Fruit fly (Drosophila melanogaster) whole organism, embryonic: Measurements from ENCODE around the gene LIMK1.

ENCODE experiments used
- CG10267 ChIP-seq: fragments of 200-800 bp; sonication (Bioruptor generic); optimal IDR thresholded peaks from 2 replicates; lab custom pipeline; 2018; ENCODE audit warnings: missing biosample characterization, mild to moderate bottlenecking, missing genetic modification characterization, moderate library complexity
- CG11093 ChIP-seq: fragments of 200-800 bp; sonication (Bioruptor generic); IDR thresholded peaks from 3 replicates; pipeline ENCODE4 v1.3.6; 2022; ENCODE audit warnings: missing biosample characterization, missing genetic modification characterization
- CG4404 ChIP-seq: fragments of 200-800 bp; sonication (Bioruptor generic); IDR thresholded peaks from 2 replicates; pipeline ENCODE4 v1.3.6; 2022; ENCODE audit warnings: missing biosample characterization, missing genetic modification characterization
- E2f1 ChIP-seq: fragments of 200-800 bp; sonication (Bioruptor generic); IDR thresholded peaks from 2 replicates; pipeline ENCODE4 v1.3.6; 2022; ENCODE audit warnings: missing biosample characterization, missing genetic modification characterization
- ftz-f1 ChIP-seq: fragments of 200-800 bp; sonication (Bioruptor generic); optimal IDR thresholded peaks from 2 replicates; lab custom pipeline; 2016; ENCODE audit warnings: missing biosample characterization, missing genetic modification characterization
- pzg ChIP-seq: fragments of 200-800 bp; sonication (Bioruptor generic); optimal IDR thresholded peaks from 3 replicates; lab custom pipeline; 2018; ENCODE audit warnings: missing biosample characterization, mild to moderate bottlenecking, missing genetic modification characterization, moderate library complexity

DNA sequence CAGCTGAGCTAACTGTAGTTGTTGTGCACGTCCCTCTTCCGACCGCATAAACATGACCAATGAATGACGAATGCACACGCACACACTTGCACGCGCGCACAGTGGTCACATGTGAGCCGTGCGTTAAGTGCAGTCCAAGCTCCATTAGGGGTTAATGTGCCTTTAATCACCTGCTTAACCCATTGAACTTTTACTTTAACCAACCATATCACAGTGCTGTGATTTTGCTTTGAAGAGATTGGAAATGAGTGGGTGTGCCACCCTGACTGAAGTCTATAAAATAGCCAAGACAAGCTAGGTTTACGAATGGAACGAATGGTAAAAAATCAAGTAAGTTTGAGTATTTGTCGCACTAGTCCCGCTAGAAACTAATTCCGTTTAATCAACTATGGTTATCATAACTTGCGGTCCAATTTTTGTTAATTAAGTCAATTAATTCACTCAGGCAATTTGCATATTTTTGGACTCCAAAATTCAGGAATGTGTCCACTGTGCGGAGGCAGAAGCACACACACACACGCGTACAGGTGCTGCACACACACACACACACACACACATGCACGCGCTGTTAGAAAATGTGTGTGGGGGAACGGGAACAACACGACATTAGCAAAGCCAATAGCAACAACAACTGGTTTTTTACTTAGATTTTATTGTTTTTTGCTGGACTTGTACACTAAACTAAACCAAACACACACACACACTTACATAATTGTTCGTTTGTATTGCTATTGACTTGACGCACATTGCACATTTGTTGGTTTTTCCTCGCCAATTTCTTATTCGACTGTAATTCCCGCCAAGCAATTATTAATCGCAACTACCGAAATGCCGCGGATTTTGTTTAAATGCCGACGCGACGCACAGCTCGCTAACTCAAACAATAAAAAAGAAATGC is 521 bp downstream of the LIMK1 start:
- no peak for TF ChIP-seq pzg
- TF ChIP-seq ftz-f1 = no peak
- TF ChIP-seq CG10267 = peak; percentile 32
- TF ChIP-seq CG11093 = no peak
- TF ChIP-seq E2f1 (GFP tag; lab: Robert Waterston, UW) = no peak
- peak; percentile 24; the same call in 1 of the 2 replicates for TF ChIP-seq CG4404 (GFP tag; lab: Robert Waterston, UW)
